Worm (Caenorhabditis elegans) whole organism, young adult: ENCODE data around the gene exc-9.
A peak's percentile ranks its signal among the peaks of the same experiment; 100 is the strongest.

Experiments
- B0336.3 ChIP-seq: fragments of 200-800 bp; sonication (Bioruptor generic); IDR thresholded peaks from 2 replicates; pipeline ENCODE4 v1.3.6; 2022; ENCODE audit warnings: missing genetic modification characterization, missing compliant biosample characterization
- K11D2.4 ChIP-seq: fragments of 200-800 bp; sonication (Bioruptor generic); IDR thresholded peaks from 2 replicates; pipeline ENCODE4 v1.3.6; 2022; ENCODE audit warnings: missing genetic modification reagents, missing genetic modification characterization, missing compliant biosample characterization
- T26A5.8 ChIP-seq: sonication (generic microtip); optimal IDR thresholded peaks from 2 replicates; lab custom pipeline; 2016; ENCODE audit warnings: missing genetic modification characterization, missing compliant biosample characterization
- aptf-2 ChIP-seq: fragments of 200-800 bp; sonication (Bioruptor generic); conservative IDR thresholded peaks from 2 replicates; pipeline ENCODE4 v1.3.6; 2022; ENCODE audit warnings: missing genetic modification reagents, missing genetic modification characterization, missing compliant biosample characterization
- ccch-3 ChIP-seq: fragments of 200-800 bp; sonication (Bioruptor generic); optimal IDR thresholded peaks from 2 replicates; lab custom pipeline; 2018; ENCODE audit warnings: mild to moderate bottlenecking, missing genetic modification characterization, missing compliant biosample characterization
- lin-26 ChIP-seq: fragments of 200-800 bp; sonication (Bioruptor generic); IDR thresholded peaks from 2 replicates; pipeline ENCODE4 v1.3.6; 2022; ENCODE audit warnings: missing genetic modification reagents, missing genetic modification characterization, missing compliant biosample characterization
- sdz-38 ChIP-seq: sonication (generic microtip); optimal IDR thresholded peaks from 2 replicates; lab custom pipeline; 2016; ENCODE audit warnings: missing genotype, missing genetic modification characterization, missing compliant biosample characterization
- somi-1 ChIP-seq: fragments of 200-800 bp; sonication (Bioruptor generic); optimal IDR thresholded peaks from 2 replicates; lab custom pipeline; 2018; ENCODE audit warnings: mild to moderate bottlenecking, missing genetic modification characterization, missing compliant biosample characterization
- unc-130 ChIP-seq: sonication (generic microtip); optimal IDR thresholded peaks from 2 replicates; lab custom pipeline; 2016; ENCODE audit warnings: missing genetic modification reagents, missing genetic modification characterization, missing compliant biosample characterization
- unc-62 ChIP-seq: fragments of 150-350 bp; optimal IDR thresholded peaks from 2 replicates; lab custom pipeline; 2014; ENCODE audit warnings: missing biosample characterization, missing genetic modification reagents, missing genetic modification characterization

DNA sequence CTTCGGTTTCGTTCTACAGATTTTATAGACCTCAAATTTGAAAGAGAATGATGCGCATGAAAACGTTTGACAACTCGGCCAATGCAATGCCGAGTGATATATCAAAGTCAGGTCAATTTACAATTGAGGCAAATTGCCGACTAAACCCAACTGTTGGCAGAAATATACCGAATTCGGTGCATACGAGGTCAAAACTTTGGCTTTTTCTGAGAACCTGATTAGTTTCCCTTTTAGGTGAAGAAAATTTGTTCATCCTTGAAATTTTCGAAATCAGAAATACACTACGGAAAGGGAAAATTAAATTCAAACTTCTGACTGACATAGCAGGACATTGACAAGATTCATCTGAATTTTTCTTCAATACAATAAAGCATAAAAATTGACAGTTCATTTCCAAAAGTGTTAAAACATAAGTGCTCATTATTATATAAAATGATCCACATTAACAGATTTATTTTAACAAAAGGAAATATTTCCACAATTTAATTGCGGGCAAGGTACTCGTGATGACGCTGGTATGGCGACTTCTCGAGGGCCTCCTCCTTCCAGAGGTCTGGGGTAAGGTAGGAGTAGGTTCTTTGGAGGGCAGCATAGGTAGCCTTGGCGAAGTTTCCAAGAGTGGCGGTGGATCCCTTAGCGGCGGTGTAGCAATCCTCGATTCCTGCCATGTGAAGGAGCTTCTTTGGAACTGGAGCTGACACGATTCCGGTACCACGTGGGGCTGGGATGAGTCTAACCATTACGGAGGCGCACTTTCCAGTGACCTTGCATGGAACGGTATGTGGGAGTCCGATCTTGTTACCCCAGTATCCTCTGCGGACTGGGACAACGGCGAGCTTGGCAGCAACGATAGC lies 15.6 kb downstream of the exc-9 start:
- TF ChIP-seq sdz-38 (tag; lab: Kevin White, UChicago) (no peak), ccch-3 (GFP tag; lab: Kevin White, UChicago) (no peak), somi-1 (GFP tag; lab: Kevin White, UChicago) (no peak), unc-62 (GFP tag; lab: Kevin White, UChicago) (no peak), B0336.3 (peak; percentile 80), unc-130 (GFP tag; lab: Kevin White, UChicago) (peak; percentile 43), K11D2.4 (GFP tag; lab: Robert Waterston, UW) (no peak), lin-26 (GFP tag; lab: Robert Waterston, UW) (no peak), T26A5.8 (tag; lab: Kevin White, UChicago) (no peak), aptf-2 (no peak)
